Worm (Caenorhabditis elegans) whole organism, early embryonic: ENCODE data around the gene math-28.

Experiments used
- B0310.2 ChIP-seq: sonication (generic microtip); optimal IDR thresholded peaks from 2 replicates; lab custom pipeline; 2016; ENCODE audit warnings: mild to moderate bottlenecking, missing genetic modification characterization, missing compliant biosample characterization
- ama-1 ChIP-seq: fragments of 150-350 bp; optimal IDR thresholded peaks from 2 replicates; lab custom pipeline; 2014
- ceh-13 ChIP-seq: fragments of 200-800 bp; sonication (Bioruptor generic); optimal IDR thresholded peaks from 2 replicates; lab custom pipeline; 2018; ENCODE audit warnings: mild to moderate bottlenecking, missing genetic modification characterization, missing compliant biosample characterization
- ceh-36 ChIP-seq: sonication (generic microtip); optimal IDR thresholded peaks from 2 replicates; lab custom pipeline; 2016; ENCODE audit warnings: missing genetic modification characterization, inconsistent platforms, missing compliant biosample characterization
- ets-7 ChIP-seq: sonication (generic microtip); optimal IDR thresholded peaks from 2 replicates; lab custom pipeline; 2016; ENCODE audit warnings: missing genotype, missing genetic modification characterization, missing compliant biosample characterization
- flt-1 ChIP-seq: fragments of 200-800 bp; sonication (Bioruptor generic); IDR thresholded peaks from 2 replicates; pipeline ENCODE4 v1.3.6; 2022; ENCODE audit warnings: missing genetic modification characterization, missing compliant biosample characterization
- hmbx-1 ChIP-seq: sonication (generic microtip); optimal IDR thresholded peaks from 2 replicates; lab custom pipeline; 2016; ENCODE audit warnings: mild to moderate bottlenecking, missing genetic modification characterization, missing compliant biosample characterization
- hmg-4 ChIP-seq: fragments of 200-800 bp; sonication (Bioruptor generic); optimal IDR thresholded peaks from 2 replicates; lab custom pipeline; 2018; ENCODE audit warnings: mild to moderate bottlenecking, missing genetic modification characterization, missing compliant biosample characterization
- hnd-1 ChIP-seq: sonication (generic microtip); optimal IDR thresholded peaks from 2 replicates; lab custom pipeline; 2016; ENCODE audit warnings: missing genetic modification characterization, missing compliant biosample characterization
- pes-1 ChIP-seq: fragments of 200-800 bp; sonication (Bioruptor generic); IDR thresholded peaks from 2 replicates; pipeline ENCODE4 v1.3.6; 2022; ENCODE audit warnings: missing genetic modification reagents, missing genetic modification characterization, missing compliant biosample characterization
- scrt-1 ChIP-seq: fragments of 200-800 bp; sonication (Bioruptor generic); IDR thresholded peaks from 2 replicates; pipeline ENCODE4 v1.3.6; 2022; ENCODE audit warnings: missing genetic modification characterization, missing compliant biosample characterization
- sea-1 ChIP-seq: fragments of 200-800 bp; sonication (Bioruptor generic); conservative IDR thresholded peaks from 2 replicates; pipeline ENCODE4 v1.3.6; 2022; ENCODE audit warnings: missing genetic modification characterization, missing compliant biosample characterization
- tbx-37 ChIP-seq: fragments of 200-800 bp; sonication (Bioruptor generic); conservative IDR thresholded peaks from 2 replicates; pipeline ENCODE4 v1.3.6; 2022; ENCODE audit warnings: missing genetic modification reagents, missing genetic modification characterization, missing compliant biosample characterization
- tra-4 ChIP-seq: sonication (generic microtip); optimal IDR thresholded peaks from 2 replicates; lab custom pipeline; 2017; ENCODE audit warnings: missing genetic modification characterization, missing compliant biosample characterization

DNA sequence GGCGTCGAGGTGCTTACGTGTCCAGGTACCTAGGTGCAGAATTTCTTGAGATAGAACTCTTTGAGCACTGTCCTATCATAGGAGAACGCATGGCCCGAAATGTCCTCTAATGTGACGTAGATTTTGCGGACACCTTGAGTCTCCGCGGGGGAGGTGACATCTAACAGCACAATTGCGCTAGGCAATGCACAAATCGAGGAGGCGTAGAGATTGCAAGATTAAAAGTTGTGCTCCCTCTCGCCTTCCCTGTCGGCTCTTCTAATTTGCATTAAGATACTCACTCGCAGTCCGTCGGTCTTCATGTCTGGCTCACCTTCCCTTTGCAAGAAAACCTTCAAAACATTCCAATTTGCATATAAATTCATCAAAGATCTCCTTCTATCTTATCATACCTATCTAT, 3.6 kb upstream of the math-28 start, which contains the start of gene F36H5.18:
- TF ChIP-seq B0310.2 (tag; lab: Kevin White, UChicago) = no peak
- no peak for TF ChIP-seq hmbx-1 (tag; lab: Kevin White, UChicago)
- no peak for TF ChIP-seq flt-1 (GFP tag; lab: Robert Waterston, UW)
- no peak for TF ChIP-seq sea-1
- no peak for TF ChIP-seq ama-1 (lab: Kevin White, UChicago)
- TF ChIP-seq ceh-13 (GFP tag; lab: Kevin White, UChicago) = no peak
- no peak for TF ChIP-seq scrt-1 (GFP tag; lab: Robert Waterston, UW)
- TF ChIP-seq pes-1 = no peak
- no peak for TF ChIP-seq ets-7 (tag; lab: Kevin White, UChicago)
- TF ChIP-seq tra-4 (tag; lab: Kevin White, UChicago) = no peak
- no peak for TF ChIP-seq tbx-37 (GFP tag; lab: Robert Waterston, UW)
- no peak for TF ChIP-seq hmg-4
- no peak for TF ChIP-seq hnd-1 (tag; lab: Kevin White, UChicago)
- no peak for TF ChIP-seq ceh-36 (tag; lab: Kevin White, UChicago)
